Worm (Caenorhabditis elegans): ENCODE data around the gene F53F8.3.

The F53F8.3 gene

DNA sequence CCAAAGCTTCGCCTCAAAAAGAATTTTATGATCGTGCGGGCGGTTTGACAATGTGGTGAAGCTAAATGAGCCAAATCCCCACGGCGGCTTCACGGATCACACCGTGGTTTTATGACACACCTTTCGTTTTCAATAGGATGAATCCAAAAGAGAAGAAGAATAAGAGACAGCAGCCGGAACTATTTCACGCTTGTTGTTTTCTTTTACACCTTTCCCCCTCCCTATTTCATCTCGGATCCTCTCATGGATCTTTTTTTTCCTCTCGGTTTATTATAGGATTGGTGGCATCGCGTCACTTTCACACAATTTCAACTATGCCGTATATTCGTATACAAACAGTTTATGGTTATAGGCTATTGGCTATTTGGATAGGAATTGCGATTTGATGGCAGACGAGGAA, 25.6 kb downstream of the F53F8.3 start:
- no peak for TF ChIP-seq ceh-82 (tag; optimal IDR thresholded peaks at IDR 0.05)
- TF ChIP-seq aha-1 (tag), result peak; percentile 55
- TF ChIP-seq egl-27 (tag; optimal IDR thresholded peaks at IDR 0.05), result no peak

DNA sequence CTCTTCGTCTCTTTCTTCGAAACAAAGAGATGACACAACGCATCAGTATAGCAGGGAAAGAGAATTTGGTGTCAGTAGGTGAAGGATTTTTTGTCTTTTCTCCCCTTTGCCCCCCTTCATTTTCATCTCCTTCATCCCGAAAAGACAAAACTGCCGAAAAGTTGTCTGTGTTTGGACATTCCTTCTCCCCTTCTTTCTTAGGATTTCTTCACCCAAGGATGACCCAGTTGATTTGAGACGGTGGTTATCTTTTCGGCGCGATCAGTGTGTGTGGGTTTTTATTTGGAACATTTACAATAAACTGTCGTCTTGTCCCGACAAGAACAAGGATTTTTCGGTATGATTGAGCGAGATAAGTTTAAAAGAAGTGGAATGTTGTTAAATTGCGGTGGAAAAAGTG, 26.9 kb downstream of the F53F8.3 start:
- TF ChIP-seq aly-2 (tag; optimal IDR thresholded peaks at IDR 0.05), result no peak
- TF ChIP-seq unc-62 (GFP tag; optimal IDR thresholded peaks at IDR 0.05 in 1 of 2), result peak in 1 of 2 experiments; percentile 15
- TF ChIP-seq unc-62 (tag; optimal IDR thresholded peaks at IDR 0.05), result no peak
- no peak for TF ChIP-seq nhr-10 (tag; optimal IDR thresholded peaks at IDR 0.05)

DNA sequence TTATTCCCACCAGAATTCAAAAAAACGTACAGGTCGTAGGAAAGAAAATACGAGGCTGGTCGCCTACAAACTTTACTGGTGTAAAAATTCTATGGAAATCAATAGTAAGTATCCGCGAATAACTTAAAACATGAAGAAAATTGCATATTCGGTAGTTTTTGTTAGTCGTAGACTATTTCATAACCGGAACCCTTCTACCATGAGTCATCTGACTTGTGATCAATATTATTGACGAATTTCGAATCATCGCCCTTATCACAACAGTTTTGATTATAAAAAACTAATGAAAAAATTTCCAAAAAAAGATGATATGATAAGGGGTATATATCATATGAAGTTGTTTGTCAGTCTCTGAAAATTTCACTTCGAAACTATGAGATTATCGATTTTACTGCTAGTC, 29.3 kb downstream of the F53F8.3 start, which contains the start of gene W01F3.2:
Gene W01F3.2 (plus strand): TSS at position 301 of the 400 bp plus-strand sequence.
- TF ChIP-seq nhr-48 (tag; optimal IDR thresholded peaks at IDR 0.05) (no peak), Y48G9A.11 (GFP tag; IDR thresholded peaks at IDR 0.05) (no peak), hlh-11 (tag; optimal IDR thresholded peaks at IDR 0.05) (peak; percentile 21), duxl-1 (tag; optimal IDR thresholded peaks at IDR 0.05; ENCODE audit: poor library complexity) (no peak), dmd-6 (GFP tag; IDR thresholded peaks at IDR 0.05) (peak; percentile 14; the same call in 1 of the 2 replicates), lin-13 (GFP tag; optimal IDR thresholded peaks at IDR 0.05) (no peak), aha-1 (tag) (no peak), lin-29 (GFP tag; IDR thresholded peaks at IDR 0.05) (no peak), hlh-30 (tag; optimal IDR thresholded peaks at IDR 0.05; ENCODE audit: insufficient read depth) (peak; percentile 29), D1046.2 (GFP tag; IDR thresholded peaks at IDR 0.05) (no peak), nhr-28 (tag; optimal IDR thresholded peaks at IDR 0.05) (peak; percentile 36)

DNA sequence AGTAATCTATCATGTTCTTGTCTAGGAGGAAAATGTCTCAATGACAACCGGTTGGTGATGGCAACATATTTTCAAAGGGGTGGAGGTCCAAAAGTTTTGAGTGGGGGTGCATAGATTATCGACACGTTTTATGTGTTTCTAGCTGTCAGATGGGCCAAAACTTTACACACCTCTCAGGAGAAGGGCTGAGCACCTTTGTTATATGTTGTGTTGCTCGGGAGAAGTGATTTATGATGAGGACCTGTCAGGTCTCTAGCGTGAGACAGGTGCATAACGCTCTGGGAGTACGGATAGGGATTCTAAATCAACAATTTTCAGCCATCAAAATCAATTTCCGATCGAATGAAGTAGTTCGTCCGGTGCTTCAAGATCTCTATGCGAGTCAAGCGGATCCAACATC, 32.7 kb downstream of the F53F8.3 start:
- TF ChIP-seq ceh-82 (tag; optimal IDR thresholded peaks at IDR 0.05), result no peak
- TF ChIP-seq unc-62 (GFP tag; optimal IDR thresholded peaks at IDR 0.05 in 1 of 2), result peak in 1 of 2 experiments; percentile 35
- no peak for TF ChIP-seq unc-62 (tag; optimal IDR thresholded peaks at IDR 0.05)

DNA sequence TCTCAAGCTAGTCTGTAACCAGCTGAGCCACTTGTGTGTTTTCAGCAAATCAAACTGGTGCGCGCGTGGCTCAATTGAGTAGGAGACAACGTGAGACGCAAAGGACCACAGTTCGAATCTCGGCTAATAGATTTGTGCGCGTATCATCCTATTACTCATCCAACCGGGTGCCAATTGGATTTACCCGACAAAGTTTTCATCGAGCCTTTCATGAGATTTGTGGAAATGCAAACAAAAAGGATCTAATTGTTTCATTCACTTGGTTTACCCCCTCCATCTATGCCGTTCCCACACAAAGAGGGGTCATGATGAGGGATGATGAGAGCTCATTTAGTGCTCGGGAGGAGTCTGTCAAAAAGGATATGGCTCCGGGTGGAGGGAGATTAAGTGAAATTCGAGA, 34.2 kb downstream of the F53F8.3 start:
- TF ChIP-seq tra-1 (GFP tag; IDR thresholded peaks at IDR 0.05) (no peak), lin-29 (GFP tag; IDR thresholded peaks at IDR 0.05) (no peak), lim-7 (GFP tag; IDR thresholded peaks at IDR 0.05) (no peak), hmg-1.1 (GFP tag; IDR thresholded peaks at IDR 0.05) (no peak), ama-1 (optimal IDR thresholded peaks at IDR 0.05) (no peak), daf-16 (GFP tag; optimal IDR thresholded peaks at IDR 0.05) (no peak), daf-16 (tag; optimal IDR thresholded peaks at IDR 0.05) (no peak), ZK337.2 (GFP tag; IDR thresholded peaks at IDR 0.05) (no peak), ZK546.5 (tag; optimal IDR thresholded peaks at IDR 0.05) (no peak), Y5F2A.4 (GFP tag; optimal IDR thresholded peaks at IDR 0.05) (no peak), nhr-76 (tag; optimal IDR thresholded peaks at IDR 0.05) (no peak), mep-1 (tag; optimal IDR thresholded peaks at IDR 0.05) (no peak), lin-1 (GFP tag; IDR thresholded peaks at IDR 0.05) (no peak), nhr-77 (tag; optimal IDR thresholded peaks at IDR 0.05) (no peak), gei-8 (GFP tag; optimal IDR thresholded peaks at IDR 0.05) (no peak)

DNA sequence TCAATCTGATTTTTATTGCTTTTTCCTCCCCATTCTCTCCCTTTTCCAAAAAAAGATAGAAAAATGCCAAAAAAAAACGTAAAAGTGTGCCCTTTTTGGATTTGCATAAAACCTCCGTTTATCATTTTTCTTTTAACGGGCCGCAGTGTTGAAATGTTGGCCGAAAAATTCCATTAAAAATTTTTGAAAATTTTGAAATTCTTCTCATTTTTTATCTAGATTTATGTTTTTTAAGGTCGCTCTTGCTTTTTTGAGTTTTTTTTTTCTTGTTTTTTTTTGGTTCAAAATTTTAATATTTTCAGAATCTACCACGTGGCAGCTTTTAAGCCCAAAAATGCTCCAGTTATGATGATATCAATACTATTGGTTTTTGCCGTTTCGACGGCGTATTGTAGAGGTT, 35.0 kb downstream of the F53F8.3 start, which contains the start of gene mnr-1:
Gene mnr-1 (plus strand): TSS at position 301 of the 400 bp plus-strand sequence.
- no peak for TF ChIP-seq nhr-77 (tag; optimal IDR thresholded peaks at IDR 0.05)

DNA sequence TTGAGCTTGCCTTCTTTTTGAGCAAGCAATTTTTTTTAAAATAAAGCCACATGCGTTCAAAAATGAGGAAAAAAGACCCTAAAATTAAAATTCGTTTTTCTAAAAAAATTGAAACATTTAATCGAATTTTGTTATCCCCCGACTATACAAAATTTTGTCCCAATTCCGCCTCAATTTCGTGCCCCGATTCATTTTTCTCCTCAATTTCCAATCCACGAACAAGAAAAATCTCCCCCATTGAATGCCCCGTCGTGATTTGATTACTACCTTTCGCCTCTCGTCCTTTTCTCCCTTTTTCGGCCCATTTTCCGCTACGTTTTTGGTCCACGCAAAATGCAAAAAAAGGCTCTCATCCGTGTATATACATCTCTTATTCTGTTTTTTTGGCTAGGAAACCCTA, 37.4 kb downstream of the F53F8.3 start:
- TF ChIP-seq fkh-10 (GFP tag; optimal IDR thresholded peaks at IDR 0.05), result peak; percentile 14
- TF ChIP-seq R02D3.7 (tag; optimal IDR thresholded peaks at IDR 0.05), result no peak

Data from whole organism, L4 larva.